Worm (Caenorhabditis elegans) whole organism, L4 larva: ENCODE results near the gene C16A3.5.
A peak's percentile ranks its signal among the peaks of the same experiment; 100 is the strongest.

Experiments
- F44E2.7 ChIP-seq: fragments of 200-800 bp; sonication (Bioruptor generic); IDR thresholded peaks from 2 replicates; pipeline ENCODE4 v2.1.2; 2022; ENCODE audit warnings: missing genetic modification characterization, missing compliant biosample characterization
- F49E8.2 ChIP-seq: sonication (generic microtip); optimal IDR thresholded peaks from 2 replicates; lab custom pipeline; 2016; ENCODE audit warnings: missing compliant biosample characterization, mild to moderate bottlenecking, missing genetic modification characterization, borderline replicate concordance
- R02D3.7 ChIP-seq: fragments of 150-350 bp; sonication (generic microtip); optimal IDR thresholded peaks from 3 replicates; lab custom pipeline; 2014; ENCODE audit warnings: missing biosample characterization, missing genetic modification characterization
- Y105C5A.15 ChIP-seq: fragments of 200-800 bp; sonication (Bioruptor generic); IDR thresholded peaks from 2 replicates; pipeline ENCODE4 v1.3.6; 2022; ENCODE audit warnings: missing genetic modification characterization, missing compliant biosample characterization
- Y5F2A.4 ChIP-seq: fragments of 200-800 bp; sonication (Bioruptor generic); optimal IDR thresholded peaks from 2 replicates; lab custom pipeline; 2018; ENCODE audit warnings: mild to moderate bottlenecking, missing genetic modification characterization, missing compliant biosample characterization
- Y75B8A.6 ChIP-seq: fragments of 200-800 bp; sonication (Bioruptor generic); IDR thresholded peaks from 2 replicates; pipeline ENCODE4 v1.3.6; 2022; ENCODE audit warnings: missing genetic modification reagents, missing genetic modification characterization, missing compliant biosample characterization
- ZK337.2 ChIP-seq: fragments of 200-800 bp; sonication (Bioruptor generic); IDR thresholded peaks from 2 replicates; pipeline ENCODE4 v1.3.6; 2022; ENCODE audit warnings: missing genetic modification reagents, missing genetic modification characterization, missing compliant biosample characterization
- ZK546.5 ChIP-seq, 2 experiments: sonication (generic microtip); optimal IDR thresholded peaks; 2 replicates each; lab custom pipeline; 2017; ENCODE audit warnings: missing biosample characterization in 2 of 2, missing genetic modification characterization in 2 of 2
- aha-1 ChIP-seq: fragments of 150-350 bp; peaks from one replicate; lab custom pipeline; 2014; ENCODE audit warnings: missing biosample characterization, missing genetic modification characterization
- aly-2 ChIP-seq: sonication (generic microtip); optimal IDR thresholded peaks from 2 replicates; lab custom pipeline; 2018; ENCODE audit warnings: missing biosample characterization, missing genetic modification characterization
- attf-4 ChIP-seq: sonication (generic microtip); optimal IDR thresholded peaks from 3 replicates; lab custom pipeline; 2017; ENCODE audit warnings: missing biosample characterization, missing genetic modification characterization
- ceh-20 ChIP-seq: fragments of 200-800 bp; sonication (Bioruptor generic); IDR thresholded peaks from 2 replicates; pipeline ENCODE4 v1.3.6; 2022; ENCODE audit warnings: missing genetic modification reagents, missing genetic modification characterization, missing compliant biosample characterization
- ceh-32 ChIP-seq: sonication (generic microtip); optimal IDR thresholded peaks from 2 replicates; lab custom pipeline; 2016; ENCODE audit warnings: mild to moderate bottlenecking, missing genetic modification characterization, missing compliant biosample characterization; ENCODE audit not compliant: poor library complexity
- ceh-44 ChIP-seq: fragments of 200-800 bp; sonication (Bioruptor generic); IDR thresholded peaks from 2 replicates; pipeline ENCODE4 v1.3.6; 2022; ENCODE audit warnings: missing genetic modification reagents, missing genetic modification characterization, missing compliant biosample characterization
- ceh-62 ChIP-seq: sonication (generic microtip); optimal IDR thresholded peaks from 2 replicates; lab custom pipeline; 2017; ENCODE audit warnings: missing biosample characterization, missing genetic modification characterization
- ces-1 ChIP-seq: fragments of 150-350 bp; sonication (generic microtip); optimal IDR thresholded peaks from 4 replicates; lab custom pipeline; 2014; ENCODE audit warnings: missing biosample characterization, missing genetic modification reagents, missing genetic modification characterization
- daf-16 ChIP-seq, 3 experiments: sonication (generic microtip); optimal IDR thresholded peaks; 2 replicates each; lab custom pipeline; 2016 to 2017; ENCODE audit warnings: missing genetic modification characterization in 3 of 3, missing genetic modification reagents in 3 of 3, mild to moderate bottlenecking in 2 of 3, missing compliant biosample characterization in 2 of 3, missing biosample characterization in 1 of 3, moderate library complexity in 1 of 3
- dmd-6 ChIP-seq: fragments of 200-800 bp; sonication (Bioruptor generic); IDR thresholded peaks from 2 replicates; pipeline ENCODE4 v1.3.6; 2022; ENCODE audit warnings: missing genetic modification reagents, missing genetic modification characterization, missing compliant biosample characterization
- egl-43 ChIP-seq: fragments of 200-800 bp; sonication (Bioruptor generic); IDR thresholded peaks from 2 replicates; pipeline ENCODE4 v1.3.6; 2022; ENCODE audit warnings: missing genetic modification reagents, missing genetic modification characterization, missing compliant biosample characterization
- fkh-10 ChIP-seq: fragments of 150-350 bp; optimal IDR thresholded peaks from 2 replicates; lab custom pipeline; 2014; ENCODE audit warnings: missing biosample characterization, missing genetic modification reagents, missing genetic modification characterization
- hif-1 ChIP-seq, 2 experiments: sonication (generic microtip); optimal IDR thresholded peaks; 2 replicates each; lab custom pipeline; 2016 to 2017; ENCODE audit warnings: missing compliant biosample characterization in 2 of 2, missing genetic modification characterization in 2 of 2, missing genetic modification reagents in 2 of 2, missing genotype in 2 of 2, mild to moderate bottlenecking in 1 of 2
- lin-1 ChIP-seq: fragments of 200-800 bp; sonication (Bioruptor generic); IDR thresholded peaks from 2 replicates; pipeline ENCODE4 v1.3.6; 2022; ENCODE audit warnings: missing genetic modification reagents, missing genetic modification characterization, missing compliant biosample characterization
- lin-13 ChIP-seq: fragments of 150-350 bp; optimal IDR thresholded peaks from 2 replicates; lab custom pipeline; 2014; ENCODE audit warnings: missing biosample characterization, missing genetic modification reagents, missing genetic modification characterization
- lin-15B ChIP-seq: fragments of 150-350 bp; sonication (generic microtip); optimal IDR thresholded peaks from 3 replicates; lab custom pipeline; 2014; ENCODE audit warnings: missing biosample characterization, missing genetic modification characterization
- lin-29 ChIP-seq: fragments of 200-800 bp; sonication (Bioruptor generic); IDR thresholded peaks from 2 replicates; pipeline ENCODE4 v1.3.6; 2022; ENCODE audit warnings: missing genetic modification reagents, missing genetic modification characterization, missing compliant biosample characterization
- lin-38 ChIP-seq: fragments of 200-800 bp; sonication (Bioruptor generic); IDR thresholded peaks from 2 replicates; pipeline ENCODE4 v1.3.6; 2022; ENCODE audit warnings: missing genetic modification reagents, missing genetic modification characterization, missing compliant biosample characterization
- lir-3 ChIP-seq: sonication (generic microtip); optimal IDR thresholded peaks from 2 replicates; lab custom pipeline; 2016; ENCODE audit warnings: mild to moderate bottlenecking, missing genetic modification characterization, missing compliant biosample characterization
- lsy-2 ChIP-seq, 2 experiments: fragments of 150-350 bp in 1 of 2; sonication (generic microtip) in 1 of 2; optimal IDR thresholded peaks; 2 replicates each; lab custom pipeline; 2014 to 2017; ENCODE audit warnings: missing biosample characterization in 2 of 2, missing genetic modification characterization in 2 of 2
- madf-9 ChIP-seq: fragments of 200-800 bp; sonication (Bioruptor generic); conservative IDR thresholded peaks from 2 replicates; pipeline ENCODE4 v1.3.6; 2022; ENCODE audit warnings: missing genetic modification reagents, missing genetic modification characterization, missing compliant biosample characterization
- mes-2 ChIP-seq: sonication (generic microtip); optimal IDR thresholded peaks from 2 replicates; lab custom pipeline; 2016; ENCODE audit warnings: missing genotype, mild to moderate bottlenecking, missing genetic modification characterization, missing compliant biosample characterization; ENCODE audit not compliant: poor library complexity, severe bottlenecking
- nhr-237 ChIP-seq: sonication (generic microtip); optimal IDR thresholded peaks from 2 replicates; lab custom pipeline; 2017; ENCODE audit warnings: missing biosample characterization, missing genetic modification characterization
- nhr-25 ChIP-seq: sonication (generic microtip); optimal IDR thresholded peaks from 2 replicates; lab custom pipeline; 2017; ENCODE audit warnings: missing genetic modification characterization, mild to moderate bottlenecking, missing compliant biosample characterization, antibody characterized with exemption, moderate library complexity, borderline replicate concordance; ENCODE audit not compliant: insufficient read depth
- nhr-42 ChIP-seq: fragments of 200-800 bp; sonication (Bioruptor generic); IDR thresholded peaks from 2 replicates; pipeline ENCODE4 v1.3.6; 2022; ENCODE audit warnings: missing genetic modification characterization, missing compliant biosample characterization
- nhr-48 ChIP-seq: sonication (generic microtip); optimal IDR thresholded peaks from 2 replicates; lab custom pipeline; 2016; ENCODE audit warnings: mild to moderate bottlenecking, missing genetic modification characterization, missing compliant biosample characterization
- nhr-77 ChIP-seq: fragments of 150-350 bp; optimal IDR thresholded peaks from 2 replicates; lab custom pipeline; 2014; ENCODE audit warnings: missing biosample characterization, missing genetic modification characterization
- pha-4 ChIP-seq, 2 experiments: fragments of 150-350 bp in 1 of 2; fragments of 200-800 bp in 1 of 2; sonication (Bioruptor generic) in 1 of 2; IDR thresholded peaks in 1 of 2; optimal IDR thresholded peaks in 1 of 2; 2 replicates each; pipeline versions ENCODE4 v1.3.6 to Lab custom; 2014 to 2022; ENCODE audit warnings: missing genetic modification characterization in 2 of 2, missing genetic modification reagents in 2 of 2, missing biosample characterization in 1 of 2, missing compliant biosample characterization in 1 of 2
- php-3 ChIP-seq: fragments of 200-800 bp; sonication (Bioruptor generic); IDR thresholded peaks from 2 replicates; pipeline ENCODE4 v1.3.6; 2022; ENCODE audit warnings: missing genetic modification reagents, missing genetic modification characterization, missing compliant biosample characterization
- pqm-1 ChIP-seq: sonication (generic microtip); optimal IDR thresholded peaks from 2 replicates; lab custom pipeline; 2017; ENCODE audit warnings: missing biosample characterization, missing genetic modification characterization
- sdz-12 ChIP-seq: fragments of 200-800 bp; sonication (Bioruptor generic); optimal IDR thresholded peaks from 2 replicates; lab custom pipeline; 2018; ENCODE audit warnings: mild to moderate bottlenecking, missing genetic modification characterization, missing compliant biosample characterization
- skn-1 ChIP-seq: fragments of 150-350 bp; optimal IDR thresholded peaks from 2 replicates; lab custom pipeline; 2014; ENCODE audit warnings: missing biosample characterization, missing genetic modification characterization
- snpc-1.2 ChIP-seq: fragments of 200-800 bp; sonication (Bioruptor generic); IDR thresholded peaks from 2 replicates; pipeline ENCODE4 v1.3.6; 2022; ENCODE audit warnings: missing genetic modification reagents, missing genetic modification characterization, missing compliant biosample characterization
- snpc-4 ChIP-seq: fragments of 150-350 bp; optimal IDR thresholded peaks from 2 replicates; lab custom pipeline; 2014; ENCODE audit warnings: missing biosample characterization, missing genetic modification characterization
- spr-1 ChIP-seq: sonication (generic microtip); optimal IDR thresholded peaks from 2 replicates; lab custom pipeline; 2016; ENCODE audit warnings: mild to moderate bottlenecking, missing genetic modification characterization, missing compliant biosample characterization
- spr-3 ChIP-seq: fragments of 200-800 bp; sonication (Bioruptor generic); optimal IDR thresholded peaks from 2 replicates; lab custom pipeline; 2018; ENCODE audit warnings: mild to moderate bottlenecking, missing genetic modification characterization, missing compliant biosample characterization
- tag-97 ChIP-seq: fragments of 200-800 bp; sonication (Bioruptor generic); IDR thresholded peaks from 2 replicates; pipeline ENCODE4 v1.3.6; 2022; ENCODE audit warnings: missing genetic modification characterization, missing compliant biosample characterization
- tra-1 ChIP-seq: fragments of 200-800 bp; sonication (Bioruptor generic); IDR thresholded peaks from 2 replicates; pipeline ENCODE4 v1.3.6; 2022; ENCODE audit warnings: missing genetic modification reagents, missing genetic modification characterization, missing compliant biosample characterization
- unc-39 ChIP-seq: sonication (generic microtip); optimal IDR thresholded peaks from 2 replicates; lab custom pipeline; 2017; ENCODE audit warnings: missing biosample characterization, missing genetic modification characterization
- unc-62 ChIP-seq, 3 experiments: fragments of 150-350 bp in 1 of 3; sonication (generic microtip); optimal IDR thresholded peaks in 2 of 3; peaks in 1 of 3; 1 replicate in 1 of 3; 2 replicates in 2 of 3; lab custom pipeline; 2014 to 2017; ENCODE audit warnings: missing biosample characterization in 3 of 3, missing genetic modification characterization in 3 of 3, missing genetic modification reagents in 3 of 3, missing genotype in 1 of 3
- ztf-7 ChIP-seq: fragments of 150-350 bp; optimal IDR thresholded peaks from 2 replicates; lab custom pipeline; 2014; ENCODE audit warnings: missing biosample characterization, missing genetic modification characterization

C16A3.5 gene

ce11 chrIII:6344737-6345136 lies 35.8 kb upstream of the C16A3.5 start (continued):
- TF ChIP-seq snpc-1.2 (GFP tag; lab: Robert Waterston, UW) (no peak), nhr-48 (tag; lab: Kevin White, UChicago) (peak; percentile 6), Y105C5A.15 (no peak), fkh-10 (GFP tag; lab: Kevin White, UChicago) (peak; percentile 44), ceh-44 (no peak), F49E8.2 (tag; lab: Kevin White, UChicago) (peak; percentile 61), ZK546.5 (tag; optimal IDR thresholded peaks at IDR 0.05; lab: Kevin White, UChicago) (peak in 1 of 2 experiments; percentile 14), lir-3 (no peak), unc-39 (tag; lab: Kevin White, UChicago) (no peak), ceh-62 (no peak), F44E2.7 (GFP tag; lab: Robert Waterston, UW) (no peak), R02D3.7 (tag; lab: Kevin White, UChicago) (no peak), spr-3 (GFP tag; lab: Kevin White, UChicago) (no peak), skn-1 (tag; lab: Kevin White, UChicago) (no peak), aha-1 (tag; lab: Kevin White, UChicago) (peak; percentile 99), lin-1 (GFP tag; lab: Robert Waterston, UW) (no peak), lin-15B (tag; lab: Kevin White, UChicago) (no peak), mes-2 (tag; lab: Kevin White, UChicago) (peak; percentile 87), Y75B8A.6 (GFP tag; lab: Robert Waterston, UW) (no peak), lin-29 (GFP tag; lab: Robert Waterston, UW) (no peak), pqm-1 (tag; lab: Kevin White, UChicago) (no peak), aly-2 (no peak), egl-43 (GFP tag; lab: Robert Waterston, UW) (peak; percentile 45; the same call in 1 of the 2 replicates), tag-97 (GFP tag; lab: Robert Waterston, UW) (no peak), sdz-12 (GFP tag; lab: Kevin White, UChicago) (no peak), ceh-20 (0 out of 2 replicates have a peak, but pooled peaks have one; percentile 33), ceh-32 (tag; lab: Kevin White, UChicago) (no peak), dmd-6 (GFP tag; lab: Robert Waterston, UW) (peak; percentile 69), Y5F2A.4 (no peak), nhr-42 (0 out of 2 replicates have a peak, but pooled peaks have one; percentile 33), lin-38 (peak; percentile 71), madf-9 (peak; percentile 58; the same call in 1 of the 2 replicates), attf-4 (tag; lab: Kevin White, UChicago) (no peak), daf-16 (GFP tag; optimal IDR thresholded peaks at IDR 0.05; lab: Kevin White, UChicago) (peak in 1 of 2 experiments; percentile 66), daf-16 (tag; optimal IDR thresholded peaks at IDR 0.05; lab: Kevin White, UChicago) (peak; percentile 64), nhr-237 (tag; lab: Kevin White, UChicago) (no peak), ces-1 (GFP tag; lab: Kevin White, UChicago) (no peak), lsy-2 (tag; optimal IDR thresholded peaks at IDR 0.05; lab: Kevin White, UChicago) (peak; percentile 93 to 98), ZK337.2 (GFP tag; lab: Robert Waterston, UW) (no peak), unc-62 (GFP tag; optimal IDR thresholded peaks at IDR 0.05 in 1 of 2; lab: Kevin White, UChicago) (peak in 1 of 2 experiments; percentile 38), unc-62 (tag; optimal IDR thresholded peaks at IDR 0.05; lab: Kevin White, UChicago) (no peak), spr-1 (no peak), tra-1 (no peak), nhr-25 (peak; percentile 71), hif-1 (tag; optimal IDR thresholded peaks at IDR 0.05; lab: Kevin White, UChicago) (peak in 1 of 2 experiments; percentile 57), lin-13 (GFP tag; lab: Kevin White, UChicago) (peak; percentile 85), pha-4 (GFP tag; IDR thresholded peaks at IDR 0.05; lab: Robert Waterston, UW) (peak; percentile 65; the same call in 1 of the 2 replicates), pha-4 (tag; optimal IDR thresholded peaks at IDR 0.05; lab: Kevin White, UChicago) (peak; percentile 8), snpc-4 (no peak), ztf-7 (tag; lab: Kevin White, UChicago) (peak; percentile 37), php-3 (GFP tag; lab: Robert Waterston, UW) (no peak), nhr-77 (tag; lab: Kevin White, UChicago) (peak; percentile 60)
